Worm (Caenorhabditis elegans): Measurements from ENCODE around the gene col-114.

DNA sequence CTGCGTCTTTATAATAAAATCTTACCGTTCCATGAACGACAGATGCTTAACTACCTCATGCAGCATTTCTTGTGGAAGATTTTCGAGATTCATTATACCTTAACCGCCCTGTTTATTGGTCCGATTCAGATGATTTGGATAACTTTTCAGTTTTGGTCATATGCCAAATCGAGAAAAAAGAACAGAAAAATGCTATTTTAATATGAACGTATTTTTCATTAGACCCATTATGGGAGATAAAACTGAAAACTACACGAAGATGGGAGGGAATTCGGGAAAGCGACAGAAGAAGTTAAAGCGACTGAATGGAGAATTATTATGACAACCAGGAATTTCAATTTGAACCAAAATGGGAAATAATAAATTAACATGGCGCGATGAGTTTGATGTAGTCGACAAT lies 19.4 kb downstream of the col-114 start, which contains the start of gene R13A1.10:
- TF ChIP-seq atf-7 (tag; optimal IDR thresholded peaks at IDR 0.05) (no peak), ceh-58 (GFP tag; IDR thresholded peaks at IDR 0.05) (no peak), snpc-3.4 (tag; optimal IDR thresholded peaks at IDR 0.05) (no peak), dpl-1 (GFP tag; optimal IDR thresholded peaks at IDR 0.05) (no peak), ceh-27 (GFP tag; optimal IDR thresholded peaks at IDR 0.05) (no peak), F57A8.1 (GFP tag; optimal IDR thresholded peaks at IDR 0.05) (no peak), hsf-1 (GFP tag; IDR thresholded peaks at IDR 0.05) (no peak), F49E8.2 (tag; optimal IDR thresholded peaks at IDR 0.05; ENCODE audit: insufficient read depth) (no peak), attf-5 (GFP tag; optimal IDR thresholded peaks at IDR 0.05) (no peak), hrde-1 (tag; optimal IDR thresholded peaks at IDR 0.05; ENCODE audit: borderline replicate concordance) (no peak)

All from whole organism, young adult.